Worm (Caenorhabditis elegans) whole organism, early embryonic: ENCODE results near the gene Y38H6C.23.

ENCODE experiments used
- B0310.2 ChIP-seq: sonication (generic microtip); optimal IDR thresholded peaks from 2 replicates; lab custom pipeline; 2016; ENCODE audit warnings: mild to moderate bottlenecking, missing genetic modification characterization, missing compliant biosample characterization
- aly-1 ChIP-seq: sonication (generic microtip); optimal IDR thresholded peaks from 2 replicates; lab custom pipeline; 2016; ENCODE audit warnings: missing genetic modification characterization, missing compliant biosample characterization
- ama-1 ChIP-seq: fragments of 150-350 bp; optimal IDR thresholded peaks from 2 replicates; lab custom pipeline; 2014
- ceh-36 ChIP-seq: sonication (generic microtip); optimal IDR thresholded peaks from 2 replicates; lab custom pipeline; 2016; ENCODE audit warnings: missing genetic modification characterization, inconsistent platforms, missing compliant biosample characterization
- ets-7 ChIP-seq: sonication (generic microtip); optimal IDR thresholded peaks from 2 replicates; lab custom pipeline; 2016; ENCODE audit warnings: missing genotype, missing genetic modification characterization, missing compliant biosample characterization
- flt-1 ChIP-seq: fragments of 200-800 bp; sonication (Bioruptor generic); IDR thresholded peaks from 2 replicates; pipeline ENCODE4 v1.3.6; 2022; ENCODE audit warnings: missing genetic modification characterization, missing compliant biosample characterization
- hmbx-1 ChIP-seq: sonication (generic microtip); optimal IDR thresholded peaks from 2 replicates; lab custom pipeline; 2016; ENCODE audit warnings: mild to moderate bottlenecking, missing genetic modification characterization, missing compliant biosample characterization
- hmg-4 ChIP-seq: fragments of 200-800 bp; sonication (Bioruptor generic); optimal IDR thresholded peaks from 2 replicates; lab custom pipeline; 2018; ENCODE audit warnings: mild to moderate bottlenecking, missing genetic modification characterization, missing compliant biosample characterization
- pes-1 ChIP-seq: fragments of 200-800 bp; sonication (Bioruptor generic); IDR thresholded peaks from 2 replicates; pipeline ENCODE4 v1.3.6; 2022; ENCODE audit warnings: missing genetic modification reagents, missing genetic modification characterization, missing compliant biosample characterization
- scrt-1 ChIP-seq: fragments of 200-800 bp; sonication (Bioruptor generic); IDR thresholded peaks from 2 replicates; pipeline ENCODE4 v1.3.6; 2022; ENCODE audit warnings: missing genetic modification characterization, missing compliant biosample characterization
- sea-1 ChIP-seq: fragments of 200-800 bp; sonication (Bioruptor generic); conservative IDR thresholded peaks from 2 replicates; pipeline ENCODE4 v1.3.6; 2022; ENCODE audit warnings: missing genetic modification characterization, missing compliant biosample characterization
- tbx-11 ChIP-seq: fragments of 200-800 bp; sonication (Bioruptor generic); IDR thresholded peaks from 2 replicates; pipeline ENCODE4 v1.3.6; 2022; ENCODE audit warnings: missing genetic modification characterization, missing compliant biosample characterization
- tbx-37 ChIP-seq: fragments of 200-800 bp; sonication (Bioruptor generic); conservative IDR thresholded peaks from 2 replicates; pipeline ENCODE4 v1.3.6; 2022; ENCODE audit warnings: missing genetic modification reagents, missing genetic modification characterization, missing compliant biosample characterization
- tra-4 ChIP-seq: sonication (generic microtip); optimal IDR thresholded peaks from 2 replicates; lab custom pipeline; 2017; ENCODE audit warnings: missing genetic modification characterization, missing compliant biosample characterization

DNA sequence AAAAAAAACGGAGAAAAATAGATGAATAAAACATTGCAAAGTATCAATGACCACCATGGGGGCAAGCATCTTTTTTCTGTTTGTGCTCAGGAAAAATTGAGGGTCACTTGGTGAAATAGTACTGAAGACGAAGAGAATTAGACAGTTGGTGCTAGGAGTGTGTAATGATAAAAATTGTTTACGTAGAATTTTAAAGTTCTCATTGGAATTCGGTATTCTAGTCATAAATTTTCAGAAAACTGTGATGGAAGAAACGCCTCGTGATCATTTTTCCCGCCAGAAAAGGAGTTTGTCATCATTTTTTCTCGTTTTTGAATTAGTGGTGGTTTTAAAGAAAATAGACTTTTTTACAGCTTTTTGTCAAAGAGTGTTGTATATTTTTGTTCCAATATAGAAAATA is 11.6 kb downstream of the Y38H6C.23 start:
- TF ChIP-seq ama-1 (lab: Kevin White, UChicago) (no peak), tra-4 (tag; lab: Kevin White, UChicago) (no peak), B0310.2 (tag; lab: Kevin White, UChicago) (no peak), ets-7 (no peak), scrt-1 (GFP tag; lab: Robert Waterston, UW) (no peak), flt-1 (no peak), hmg-4 (GFP tag; lab: Kevin White, UChicago) (no peak), tbx-11 (GFP tag; lab: Robert Waterston, UW) (no peak), sea-1 (GFP tag; lab: Robert Waterston, UW) (no peak), ceh-36 (tag; lab: Kevin White, UChicago) (no peak), tbx-37 (no peak), aly-1 (tag; lab: Kevin White, UChicago) (no peak), pes-1 (GFP tag; lab: Robert Waterston, UW) (no peak), hmbx-1 (no peak)
